Worm (Caenorhabditis elegans): ENCODE results near the gene scpl-4.

- TF ChIP-seq elt-3 (tag; optimal IDR thresholded peaks at IDR 0.05): no peak
- TF ChIP-seq nhr-12 (tag; optimal IDR thresholded peaks at IDR 0.05): no peak
- no peak for TF ChIP-seq lin-11 (tag; optimal IDR thresholded peaks at IDR 0.05)
- TF ChIP-seq snpc-4 (tag; optimal IDR thresholded peaks at IDR 0.05): no peak
- no peak for TF ChIP-seq zag-1 (tag; optimal IDR thresholded peaks at IDR 0.05)
- no peak for TF ChIP-seq sma-9 (GFP tag; optimal IDR thresholded peaks at IDR 0.05)
- no peak for TF ChIP-seq sma-9 (tag; optimal IDR thresholded peaks at IDR 0.05)
- TF ChIP-seq lsy-2 (tag; optimal IDR thresholded peaks at IDR 0.05): no peak
- no peak for TF ChIP-seq R02D3.7 (tag; optimal IDR thresholded peaks at IDR 0.05)
- TF ChIP-seq nhr-11 (tag; optimal IDR thresholded peaks at IDR 0.05): no peak
- no peak for TF ChIP-seq ceh-82 (tag; optimal IDR thresholded peaks at IDR 0.05)
- TF ChIP-seq ztf-11 (tag; optimal IDR thresholded peaks at IDR 0.05): no peak
- no peak for TF ChIP-seq ama-1 (optimal IDR thresholded peaks at IDR 0.05)
- TF ChIP-seq nhr-237 (tag; optimal IDR thresholded peaks at IDR 0.05): no peak
These were observed 9.0 kb upstream of the scpl-4 start, which contains the start of gene ttr-23 for ce11 chrV:10589774-10590528.

All from whole organism, L2 larva.